Fruit fly (Drosophila melanogaster) whole organism, embryonic: ENCODE data around the gene Nle.

Experiments
- BEAF-32 ChIP-seq: fragments of 200-800 bp; sonication (Bioruptor generic); optimal IDR thresholded peaks from 3 replicates; lab custom pipeline; 2017; ENCODE audit warnings: missing biosample characterization, missing genetic modification characterization, mild to moderate bottlenecking, moderate library complexity, missing genetic modification reagents
- CG10321 ChIP-seq: fragments of 200-800 bp; sonication (Bioruptor generic); IDR thresholded peaks from 2 replicates; pipeline ENCODE4 v1.3.6; 2022; ENCODE audit warnings: missing biosample characterization, missing genetic modification characterization
- CG10462 ChIP-seq: fragments of 200-800 bp; sonication (Bioruptor generic); optimal IDR thresholded peaks from 2 replicates; lab custom pipeline; 2016; ENCODE audit warnings: missing biosample characterization, missing genetic modification characterization
- CG12155 ChIP-seq: fragments of 200-800 bp; sonication (Bioruptor generic); optimal IDR thresholded peaks from 3 replicates; lab custom pipeline; 2016; ENCODE audit warnings: missing biosample characterization, missing genetic modification characterization
- CG13424 ChIP-seq: fragments of 200-800 bp; sonication (Bioruptor generic); optimal IDR thresholded peaks from 2 replicates; lab custom pipeline; 2019; ENCODE audit warnings: missing biosample characterization, mild to moderate bottlenecking, missing genetic modification characterization, moderate library complexity
- CG15011 ChIP-seq: fragments of 200-800 bp; sonication (Bioruptor generic); optimal IDR thresholded peaks from 3 replicates; lab custom pipeline; 2018; ENCODE audit warnings: missing biosample characterization, mild to moderate bottlenecking, missing genetic modification characterization
- CG15269 ChIP-seq: fragments of 200-800 bp; sonication (Bioruptor generic); optimal IDR thresholded peaks from 2 replicates; lab custom pipeline; 2018; ENCODE audit warnings: missing biosample characterization, mild to moderate bottlenecking, missing genetic modification characterization, moderate library complexity
- CG1603 ChIP-seq: fragments of 200-800 bp; sonication (Bioruptor generic); optimal IDR thresholded peaks from 2 replicates; lab custom pipeline; 2019; ENCODE audit warnings: missing biosample characterization, mild to moderate bottlenecking, missing genetic modification characterization, moderate library complexity
- CG17186 ChIP-seq: fragments of 200-800 bp; sonication (Bioruptor generic); optimal IDR thresholded peaks from 3 replicates; lab custom pipeline; 2017; ENCODE audit warnings: missing biosample characterization, missing genetic modification reagents, missing genetic modification characterization
- CG17802 ChIP-seq: fragments of 200-800 bp; sonication (Bioruptor generic); optimal IDR thresholded peaks from 2 replicates; lab custom pipeline; 2018; ENCODE audit warnings: missing biosample characterization, mild to moderate bottlenecking, missing genetic modification characterization, moderate library complexity
- CG2120 ChIP-seq: fragments of 200-800 bp; sonication (Bioruptor generic); optimal IDR thresholded peaks from 3 replicates; lab custom pipeline; 2016; ENCODE audit warnings: missing biosample characterization, missing genetic modification characterization
- CG2678 ChIP-seq: fragments of 200-800 bp; sonication (Bioruptor generic); optimal IDR thresholded peaks from 3 replicates; lab custom pipeline; 2019; ENCODE audit warnings: missing biosample characterization, mild to moderate bottlenecking, missing genetic modification characterization, moderate library complexity
- CG31224 ChIP-seq: fragments of 200-800 bp; sonication (Bioruptor generic); IDR thresholded peaks from 2 replicates; pipeline ENCODE4 v1.3.6; 2022; ENCODE audit warnings: missing biosample characterization, missing genetic modification characterization
- CG34422 ChIP-seq: fragments of 200-800 bp; sonication (Bioruptor generic); IDR thresholded peaks from 3 replicates; pipeline ENCODE4 v1.3.6; 2022; ENCODE audit warnings: missing biosample characterization, missing genetic modification characterization
- CG4328 ChIP-seq: fragments of 200-800 bp; sonication (Bioruptor generic); optimal IDR thresholded peaks from 3 replicates; lab custom pipeline; 2017; ENCODE audit warnings: missing biosample characterization, missing genetic modification reagents, missing genetic modification characterization
- CG5180 ChIP-seq: fragments of 200-800 bp; sonication (Bioruptor generic); optimal IDR thresholded peaks from 3 replicates; lab custom pipeline; 2017; ENCODE audit warnings: missing biosample characterization, missing genetic modification characterization, mild to moderate bottlenecking, moderate library complexity, missing genetic modification reagents
- CG6689 ChIP-seq: fragments of 200-800 bp; sonication (Bioruptor generic); IDR thresholded peaks from 2 replicates; pipeline ENCODE4 v1.3.6; 2022; ENCODE audit warnings: missing biosample characterization, missing genetic modification characterization
- CTCF ChIP-seq: fragments of 200-800 bp; sonication (Bioruptor generic); optimal IDR thresholded peaks from 2 replicates; lab custom pipeline; 2017; ENCODE audit warnings: missing biosample characterization, mild to moderate bottlenecking, missing genetic modification characterization, moderate library complexity
- D19B ChIP-seq: fragments of 200-800 bp; sonication (Bioruptor generic); optimal IDR thresholded peaks from 2 replicates; lab custom pipeline; 2017; ENCODE audit warnings: missing biosample characterization, mild to moderate bottlenecking, missing genetic modification characterization
- H15 ChIP-seq: fragments of 200-800 bp; sonication (Bioruptor generic); IDR thresholded peaks from 3 replicates; pipeline ENCODE4 v1.3.6; 2022; ENCODE audit warnings: missing biosample characterization, missing genetic modification characterization
- Hr39 ChIP-seq: fragments of >200 bp; optimal IDR thresholded peaks from 2 replicates; lab custom pipeline; 2017
- Mes4 ChIP-seq: fragments of 200-800 bp; sonication (Bioruptor generic); optimal IDR thresholded peaks from 2 replicates; lab custom pipeline; 2016; ENCODE audit warnings: missing biosample characterization, missing genetic modification characterization
- NC2β ChIP-seq: fragments of 200-800 bp; sonication (Bioruptor generic); optimal IDR thresholded peaks from 2 replicates; lab custom pipeline; 2016; ENCODE audit warnings: missing biosample characterization, missing genetic modification characterization
- Oaz ChIP-seq: fragments of 200-800 bp; sonication (Bioruptor generic); IDR thresholded peaks from 2 replicates; pipeline ENCODE4 v1.3.6; 2022; ENCODE audit warnings: missing biosample characterization, missing genetic modification characterization
- Ptx1 ChIP-seq: fragments of 200-800 bp; sonication (Bioruptor generic); IDR thresholded peaks from 2 replicates; pipeline ENCODE4 v1.3.6; 2022; ENCODE audit warnings: missing biosample characterization, missing genetic modification characterization
- Rfx ChIP-seq: fragments of 200-800 bp; sonication (Bioruptor generic); IDR thresholded peaks from 2 replicates; pipeline ENCODE4 v1.3.6; 2022; ENCODE audit warnings: missing biosample characterization, missing genetic modification characterization
- Sry-δ ChIP-seq: fragments of 200-800 bp; sonication (Bioruptor generic); optimal IDR thresholded peaks from 2 replicates; lab custom pipeline; 2016; ENCODE audit warnings: missing biosample characterization, missing genetic modification characterization
- Trl ChIP-seq, 3 experiments: fragments of >200 bp in 2 of 3; fragments of 200-800 bp in 1 of 3; sonication (Bioruptor generic) in 1 of 3; optimal IDR thresholded peaks; 2 replicates in 1 of 3; 3 replicates in 2 of 3; lab custom pipeline; 2016 to 2017; ENCODE audit warnings: missing biosample characterization in 1 of 3, missing genetic modification characterization in 1 of 3
- amos ChIP-seq: fragments of 200-800 bp; sonication (Bioruptor generic); IDR thresholded peaks from 2 replicates; pipeline ENCODE4 v1.3.6; 2022; ENCODE audit warnings: missing biosample characterization, missing genetic modification characterization; ENCODE audit not compliant: partially characterized antibody
- ash1 ChIP-seq: fragments of 200-800 bp; sonication (Bioruptor generic); optimal IDR thresholded peaks from 2 replicates; lab custom pipeline; 2018; ENCODE audit warnings: missing biosample characterization, mild to moderate bottlenecking, missing genetic modification characterization
- az2 ChIP-seq: fragments of 200-800 bp; sonication (Bioruptor generic); optimal IDR thresholded peaks from 3 replicates; lab custom pipeline; 2016; ENCODE audit warnings: missing biosample characterization, missing genetic modification characterization
- bab2 ChIP-seq: fragments of 200-800 bp; sonication (Bioruptor generic); optimal IDR thresholded peaks from 2 replicates; lab custom pipeline; 2016; ENCODE audit warnings: missing biosample characterization, missing genetic modification characterization
- corto ChIP-seq: fragments of 200-800 bp; sonication (Bioruptor generic); optimal IDR thresholded peaks from 2 replicates; lab custom pipeline; 2016; ENCODE audit warnings: missing biosample characterization, mild to moderate bottlenecking, missing genetic modification characterization, moderate library complexity
- dan ChIP-seq: fragments of 200-800 bp; sonication (Bioruptor generic); IDR thresholded peaks from 2 replicates; pipeline ENCODE4 v1.3.6; 2022; ENCODE audit warnings: missing biosample characterization, missing genetic modification characterization
- fd96Cb ChIP-seq: fragments of 200-800 bp; sonication (Bioruptor generic); optimal IDR thresholded peaks from 2 replicates; lab custom pipeline; 2018; ENCODE audit warnings: missing biosample characterization, mild to moderate bottlenecking, missing genetic modification characterization, moderate library complexity
- gsb-n ChIP-seq: fragments of 200-800 bp; sonication (Bioruptor generic); optimal IDR thresholded peaks from 3 replicates; lab custom pipeline; 2018; ENCODE audit warnings: missing biosample characterization, mild to moderate bottlenecking, missing genetic modification characterization
- ham ChIP-seq: fragments of 200-800 bp; sonication (Bioruptor generic); IDR thresholded peaks from 2 replicates; pipeline ENCODE4 v1.3.6; 2022; ENCODE audit warnings: missing biosample characterization, missing genetic modification characterization
- hb ChIP-seq: fragments of 200-800 bp; sonication (Bioruptor generic); IDR thresholded peaks from 3 replicates; pipeline ENCODE4 v1.3.6; 2022; ENCODE audit warnings: missing biosample characterization, missing genetic modification characterization; ENCODE audit not compliant: partially characterized antibody
- hkb ChIP-seq, 2 experiments: fragments of 200-800 bp in 1 of 2; fragments of >200 bp in 1 of 2; sonication (Bioruptor generic) in 1 of 2; IDR thresholded peaks in 1 of 2; optimal IDR thresholded peaks in 1 of 2; 2 replicates each; pipeline versions ENCODE4 v1.3.6 to Lab custom; 2017 to 2022; ENCODE audit warnings: missing biosample characterization in 1 of 2, missing genetic modification characterization in 1 of 2
- jigr1 ChIP-seq: fragments of 200-800 bp; sonication (Bioruptor generic); IDR thresholded peaks from 3 replicates; pipeline ENCODE4 v1.3.6; 2022; ENCODE audit warnings: missing biosample characterization, missing genetic modification characterization
- ken ChIP-seq: fragments of 200-800 bp; sonication (Bioruptor generic); IDR thresholded peaks from 3 replicates; pipeline ENCODE4 v1.3.6; 2022; ENCODE audit warnings: missing biosample characterization, missing genetic modification characterization
- lmd ChIP-seq: fragments of 200-800 bp; sonication (Bioruptor generic); IDR thresholded peaks from 2 replicates; pipeline ENCODE4 v1.3.6; 2022; ENCODE audit warnings: missing biosample characterization, missing genetic modification characterization
- pb ChIP-seq: fragments of 200-800 bp; sonication (Bioruptor generic); optimal IDR thresholded peaks from 3 replicates; lab custom pipeline; 2016; ENCODE audit warnings: missing biosample characterization, missing genetic modification characterization
- psq ChIP-seq: fragments of 200-800 bp; sonication (Bioruptor generic); optimal IDR thresholded peaks from 2 replicates; lab custom pipeline; 2017; ENCODE audit warnings: missing biosample characterization, missing genetic modification characterization
- ranshi ChIP-seq: fragments of 200-800 bp; sonication (Bioruptor generic); IDR thresholded peaks from 2 replicates; pipeline ENCODE4 v1.3.6; 2022; ENCODE audit warnings: missing biosample characterization, missing genetic modification characterization
- sd ChIP-seq: fragments of 200-800 bp; sonication (Bioruptor generic); optimal IDR thresholded peaks from 3 replicates; lab custom pipeline; 2018; ENCODE audit warnings: missing biosample characterization, mild to moderate bottlenecking, missing genetic modification characterization, moderate library complexity
- sob ChIP-seq: fragments of 200-800 bp; sonication (Bioruptor generic); IDR thresholded peaks from 2 replicates; pipeline ENCODE4 v1.3.6; 2022; ENCODE audit warnings: missing biosample characterization, missing genetic modification characterization
- ssp ChIP-seq: fragments of 200-800 bp; sonication (Bioruptor generic); IDR thresholded peaks from 2 replicates; pipeline ENCODE4 v1.3.6; 2022; ENCODE audit warnings: missing biosample characterization, missing genetic modification characterization
- toy ChIP-seq: fragments of 200-800 bp; sonication (Bioruptor generic); IDR thresholded peaks from 2 replicates; pipeline ENCODE4 v1.3.6; 2022; ENCODE audit warnings: missing biosample characterization, missing genetic modification characterization
- ttk ChIP-seq: fragments of 200-800 bp; sonication (Bioruptor generic); IDR thresholded peaks from 2 replicates; pipeline ENCODE4 v2.1.2; 2022; ENCODE audit warnings: missing biosample characterization, missing genetic modification characterization
- vvl ChIP-seq: fragments of 200-800 bp; sonication (Bioruptor generic); IDR thresholded peaks from 2 replicates; pipeline ENCODE4 v1.3.6; 2022; ENCODE audit warnings: missing biosample characterization, missing genetic modification characterization

Gene Nle

dm6 chr2L:522752-523151, 45.2 kb downstream of the Nle start (continued):
- TF ChIP-seq dan (peak; percentile 47; the same call in 1 of the 2 replicates), amos (GFP tag; lab: Robert Waterston, UW) (no peak), H15 (peak; percentile 51; the same call in 2 of the 3 replicates), CG10462 (peak; percentile 5), ttk (GFP tag; lab: Robert Waterston, UW) (peak; percentile 44; the same call in 1 of the 2 replicates), Ptx1 (GFP tag; lab: Robert Waterston, UW) (peak; percentile 49), CG1603 (tag; lab: Kevin White, UChicago) (peak; percentile 45), Mes4 (GFP tag; lab: Kevin White, UChicago) (no peak), corto (GFP tag; lab: Kevin White, UChicago) (no peak), Rfx (no peak), jigr1 (GFP tag; lab: Robert Waterston, UW) (no peak), az2 (GFP tag; lab: Kevin White, UChicago) (peak; percentile 64), NC2β (GFP tag; lab: Kevin White, UChicago) (peak; percentile 31), sd (tag; lab: Kevin White, UChicago) (no peak), bab2 (GFP tag; lab: Kevin White, UChicago) (peak; percentile 31), Hr39 (lab: Kevin White, UChicago) (no peak), CG10321 (no peak), CG5180 (GFP tag; lab: Kevin White, UChicago) (no peak), ranshi (GFP tag; lab: Robert Waterston, UW) (peak; percentile 44; the same call in 1 of the 2 replicates), CG12155 (GFP tag; lab: Kevin White, UChicago) (no peak), Trl (optimal IDR thresholded peaks at IDR 0.05; lab: Kevin White, UChicago) (no peak), Trl (GFP tag; optimal IDR thresholded peaks at IDR 0.05; lab: Kevin White, UChicago) (no peak), ash1 (GFP tag; lab: Kevin White, UChicago) (no peak), CG2120 (no peak), CG6689 (peak; percentile 70), CG17186 (GFP tag; lab: Kevin White, UChicago) (no peak), vvl (GFP tag; lab: Robert Waterston, UW) (peak; percentile 61), CG2678 (tag; lab: Kevin White, UChicago) (peak; percentile 58), ssp (GFP tag; lab: Robert Waterston, UW) (0 out of 2 replicates have a peak, but pooled peaks have one; percentile 29), CG34422 (0 out of 3 replicates have a peak, but pooled peaks have one; percentile 24), BEAF-32 (no peak), sob (GFP tag; lab: Robert Waterston, UW) (peak; percentile 43; the same call in 1 of the 2 replicates), CG31224 (GFP tag; lab: Robert Waterston, UW) (no peak), CG15011 (GFP tag; lab: Kevin White, UChicago) (no peak), lmd (GFP tag; lab: Robert Waterston, UW) (peak; percentile 48), CG4328 (GFP tag; lab: Kevin White, UChicago) (no peak), psq (GFP tag; lab: Kevin White, UChicago) (no peak), CG13424 (peak; percentile 49), Sry-δ (no peak), fd96Cb (peak; percentile 57), hkb (optimal IDR thresholded peaks at IDR 0.05; lab: Kevin White, UChicago) (no peak), hkb (GFP tag; IDR thresholded peaks at IDR 0.05; lab: Robert Waterston, UW) (peak; percentile 56), CTCF (peak; percentile 8), CG17802 (tag; lab: Kevin White, UChicago) (peak; percentile 13), hb (GFP tag; lab: Robert Waterston, UW) (no peak), Oaz (GFP tag; lab: Robert Waterston, UW) (0 out of 2 replicates have a peak, but pooled peaks have one; percentile 15), gsb-n (tag; lab: Kevin White, UChicago) (peak; percentile 58), ken (peak; percentile 45; the same call in 1 of the 3 replicates), toy (no peak), D19B (GFP tag; lab: Kevin White, UChicago) (no peak), CG15269 (tag; lab: Kevin White, UChicago) (peak; percentile 12), ham (GFP tag; lab: Robert Waterston, UW) (no peak), pb (no peak)
